Worm (Caenorhabditis elegans) whole organism, L1 larva: ENCODE results near the gene F45E1.5.

ENCODE experiments used
- C16A3.4 ChIP-seq: fragments of 150-350 bp; optimal IDR thresholded peaks from 2 replicates; lab custom pipeline; 2014; ENCODE audit warnings: missing biosample characterization, missing genetic modification characterization
- C34B4.2 ChIP-seq: sonication (generic microtip); optimal IDR thresholded peaks from 2 replicates; lab custom pipeline; 2017; ENCODE audit warnings: mild to moderate bottlenecking, missing genetic modification characterization, missing compliant biosample characterization
- F16B12.6 ChIP-seq: fragments of 150-350 bp; optimal IDR thresholded peaks from 2 replicates; lab custom pipeline; 2014; ENCODE audit warnings: missing biosample characterization, missing genetic modification characterization
- aha-1 ChIP-seq: fragments of 150-350 bp; optimal IDR thresholded peaks from 2 replicates; lab custom pipeline; 2014; ENCODE audit warnings: missing biosample characterization, missing genetic modification characterization
- alr-1 ChIP-seq: fragments of 200-800 bp; sonication (Bioruptor generic); optimal IDR thresholded peaks from 2 replicates; lab custom pipeline; 2018; ENCODE audit warnings: borderline replicate concordance, mild to moderate bottlenecking, missing genetic modification characterization, missing compliant biosample characterization
- aly-2 ChIP-seq: fragments of 150-350 bp; optimal IDR thresholded peaks from 2 replicates; lab custom pipeline; 2014; ENCODE audit warnings: missing biosample characterization, missing genetic modification characterization
- ama-1 ChIP-seq: fragments of 150-350 bp; optimal IDR thresholded peaks from 2 replicates; lab custom pipeline; 2014
- blmp-1 ChIP-seq: fragments of 150-350 bp; optimal IDR thresholded peaks from 2 replicates; lab custom pipeline; 2014; ENCODE audit warnings: missing biosample characterization, missing genetic modification characterization
- ces-1 ChIP-seq: fragments of 150-350 bp; optimal IDR thresholded peaks from 2 replicates; lab custom pipeline; 2014; ENCODE audit warnings: missing biosample characterization, missing genetic modification reagents, missing genetic modification characterization
- dpl-1 ChIP-seq, 3 experiments: fragments of 150-350 bp in 2 of 3; sonication (generic microtip) in 1 of 3; optimal IDR thresholded peaks; 2 replicates each; lab custom pipeline; 2014 to 2017; ENCODE audit warnings: missing biosample characterization in 3 of 3, missing genetic modification characterization in 3 of 3, missing genetic modification reagents in 3 of 3
- efl-1 ChIP-seq, 4 experiments: fragments of 150-350 bp; optimal IDR thresholded peaks in 3 of 4; peaks in 1 of 4; 1 replicate in 1 of 4; 2 replicates in 3 of 4; lab custom pipeline; 2014; ENCODE audit warnings: missing biosample characterization in 2 of 4, missing genetic modification characterization in 2 of 4, missing genetic modification reagents in 2 of 4
- efl-3 ChIP-seq: fragments of 200-800 bp; sonication (Bioruptor generic); optimal IDR thresholded peaks from 2 replicates; lab custom pipeline; 2018; ENCODE audit warnings: mild to moderate bottlenecking, missing genetic modification characterization, missing compliant biosample characterization
- egl-13 ChIP-seq: sonication (generic microtip); optimal IDR thresholded peaks from 2 replicates; lab custom pipeline; 2016; ENCODE audit warnings: missing genotype, missing genetic modification reagents, missing genetic modification characterization, missing compliant biosample characterization
- egl-27 ChIP-seq, 2 experiments: fragments of 150-350 bp in 1 of 2; sonication (generic microtip); optimal IDR thresholded peaks; 3 replicates each; lab custom pipeline; 2017 to 2018; ENCODE audit warnings: missing biosample characterization in 2 of 2, missing genetic modification characterization in 2 of 2, missing genetic modification reagents in 2 of 2
- fkh-8 ChIP-seq: sonication (generic microtip); optimal IDR thresholded peaks from 2 replicates; lab custom pipeline; 2016; ENCODE audit warnings: mild to moderate bottlenecking, missing genetic modification characterization, missing compliant biosample characterization
- fos-1 ChIP-seq: fragments of 150-350 bp; optimal IDR thresholded peaks from 2 replicates; lab custom pipeline; 2014; ENCODE audit warnings: missing biosample characterization, missing genetic modification characterization
- grh-1 ChIP-seq: fragments of 200-800 bp; sonication (Bioruptor generic); IDR thresholded peaks from 2 replicates; pipeline ENCODE4 v1.3.6; 2022; ENCODE audit warnings: missing genetic modification reagents, missing genetic modification characterization, missing compliant biosample characterization
- hlh-17 ChIP-seq: fragments of 200-800 bp; sonication (Bioruptor generic); optimal IDR thresholded peaks from 2 replicates; lab custom pipeline; 2018; ENCODE audit warnings: missing genetic modification characterization, mild to moderate bottlenecking, missing compliant biosample characterization, moderate library complexity, borderline replicate concordance
- jun-1 ChIP-seq: fragments of 150-350 bp; optimal IDR thresholded peaks from 2 replicates; lab custom pipeline; 2014; ENCODE audit warnings: missing biosample characterization, missing genetic modification reagents, missing genetic modification characterization
- lin-13 ChIP-seq: fragments of 150-350 bp; optimal IDR thresholded peaks from 2 replicates; lab custom pipeline; 2014; ENCODE audit warnings: missing biosample characterization, missing genetic modification reagents, missing genetic modification characterization
- lin-14 ChIP-seq: fragments of 200-800 bp; sonication (Bioruptor generic); optimal IDR thresholded peaks from 2 replicates; lab custom pipeline; 2018; ENCODE audit warnings: mild to moderate bottlenecking, missing genetic modification characterization, moderate library complexity, missing compliant biosample characterization
- lsy-2 ChIP-seq, 2 experiments: fragments of 150-350 bp; optimal IDR thresholded peaks; 2 replicates each; lab custom pipeline; 2014; ENCODE audit warnings: missing biosample characterization in 2 of 2, missing genetic modification characterization in 2 of 2
- mdl-1 ChIP-seq, 2 experiments: fragments of 150-350 bp; optimal IDR thresholded peaks; 2 replicates each; lab custom pipeline; 2014 to 2017; ENCODE audit warnings: missing biosample characterization in 2 of 2, missing genetic modification characterization in 2 of 2, inconsistent platforms in 1 of 2
- mep-1 ChIP-seq: fragments of 150-350 bp; optimal IDR thresholded peaks from 2 replicates; lab custom pipeline; 2014; ENCODE audit warnings: missing biosample characterization, missing genetic modification characterization
- nhr-11 ChIP-seq: fragments of 150-350 bp; optimal IDR thresholded peaks from 2 replicates; lab custom pipeline; 2014; ENCODE audit warnings: missing biosample characterization, missing genetic modification characterization
- nhr-19 ChIP-seq: fragments of 200-800 bp; sonication (Bioruptor generic); conservative IDR thresholded peaks from 2 replicates; pipeline ENCODE4 v1.3.6; 2022; ENCODE audit warnings: missing genetic modification characterization, missing compliant biosample characterization
- nhr-20 ChIP-seq: sonication (generic microtip); optimal IDR thresholded peaks from 2 replicates; lab custom pipeline; 2016; ENCODE audit warnings: mild to moderate bottlenecking, missing genetic modification characterization, missing compliant biosample characterization
- nhr-237 ChIP-seq: fragments of 150-350 bp; optimal IDR thresholded peaks from 2 replicates; lab custom pipeline; 2014; ENCODE audit warnings: missing biosample characterization, missing genetic modification characterization
- nhr-71 ChIP-seq: sonication (generic microtip); optimal IDR thresholded peaks from 2 replicates; lab custom pipeline; 2016; ENCODE audit warnings: mild to moderate bottlenecking, missing genetic modification characterization, moderate library complexity, missing compliant biosample characterization
- nhr-77 ChIP-seq: fragments of 150-350 bp; optimal IDR thresholded peaks from 2 replicates; lab custom pipeline; 2014; ENCODE audit warnings: missing biosample characterization, missing genetic modification characterization
- pqm-1 ChIP-seq: sonication (generic microtip); optimal IDR thresholded peaks from 3 replicates; lab custom pipeline; 2017; ENCODE audit warnings: missing biosample characterization, missing genetic modification characterization
- rnt-1 ChIP-seq: sonication (generic microtip); optimal IDR thresholded peaks from 2 replicates; lab custom pipeline; 2016; ENCODE audit warnings: mild to moderate bottlenecking, missing genetic modification characterization, moderate library complexity, missing compliant biosample characterization
- skn-1 ChIP-seq: fragments of 150-350 bp; optimal IDR thresholded peaks from 2 replicates; lab custom pipeline; 2014; ENCODE audit warnings: missing biosample characterization, missing genetic modification characterization
- snu-23 ChIP-seq: sonication (generic microtip); optimal IDR thresholded peaks from 2 replicates; lab custom pipeline; 2016; ENCODE audit warnings: missing genetic modification characterization, missing compliant biosample characterization
- sox-4 ChIP-seq: sonication (generic microtip); optimal IDR thresholded peaks from 2 replicates; lab custom pipeline; 2016; ENCODE audit warnings: missing genetic modification characterization, missing compliant biosample characterization
- swsn-7 ChIP-seq: sonication (generic microtip); optimal IDR thresholded peaks from 2 replicates; lab custom pipeline; 2016; ENCODE audit warnings: missing genetic modification characterization, missing compliant biosample characterization
- tbx-2 ChIP-seq: sonication (generic microtip); optimal IDR thresholded peaks from 2 replicates; lab custom pipeline; 2016; ENCODE audit warnings: missing genetic modification characterization, missing compliant biosample characterization
- tlp-1 ChIP-seq: fragments of 150-350 bp; optimal IDR thresholded peaks from 2 replicates; lab custom pipeline; 2014; ENCODE audit warnings: missing biosample characterization, missing genetic modification characterization
- unc-130 ChIP-seq: fragments of 150-350 bp; optimal IDR thresholded peaks from 2 replicates; lab custom pipeline; 2017; ENCODE audit warnings: missing biosample characterization, missing genetic modification characterization, inconsistent platforms
- unc-30 ChIP-seq: sonication (generic microtip); optimal IDR thresholded peaks from 2 replicates; lab custom pipeline; 2017; ENCODE audit warnings: missing biosample characterization, missing genetic modification characterization
- xbp-1 ChIP-seq: sonication (generic microtip); optimal IDR thresholded peaks from 2 replicates; lab custom pipeline; 2016; ENCODE audit warnings: missing genetic modification characterization, missing compliant biosample characterization
- ztf-11 ChIP-seq, 2 experiments: sonication (generic microtip); optimal IDR thresholded peaks; 2 replicates each; lab custom pipeline; 2016 to 2017; ENCODE audit warnings: missing genetic modification characterization in 2 of 2, missing biosample characterization in 1 of 2, missing compliant biosample characterization in 1 of 2
- ztf-4 ChIP-seq: fragments of 150-350 bp; optimal IDR thresholded peaks from 2 replicates; lab custom pipeline; 2014; ENCODE audit warnings: missing biosample characterization, missing genetic modification characterization

Gene F45E1.5

ce11 chrX:7954328-7954727, 22.2 kb upstream of the F45E1.5 start, which contains the start of gene dct-1 (continued):
- TF ChIP-seq rnt-1 (peak; percentile 94), jun-1 (tag; lab: Kevin White, UChicago) (no peak), nhr-20 (tag; lab: Kevin White, UChicago) (peak; percentile 18), ama-1 (lab: Kevin White, UChicago) (no peak), skn-1 (tag; lab: Kevin White, UChicago) (no peak), C34B4.2 (tag; lab: Kevin White, UChicago) (no peak)

ce11 chrX:7956449-7956848, 20.1 kb upstream of the F45E1.5 start:
- TF ChIP-seq fkh-8 (tag; lab: Kevin White, UChicago) = peak; percentile 23
- peak; percentile 21 for TF ChIP-seq ama-1 (lab: Kevin White, UChicago)
- TF ChIP-seq efl-1 (optimal IDR thresholded peaks at IDR 0.05; lab: Kevin White, UChicago) = no peak
- TF ChIP-seq efl-1 (GFP tag; optimal IDR thresholded peaks at IDR 0.05 in 1 of 2; lab: Kevin White, UChicago) = peak in 1 of 2 experiments; percentile 86
- peak; percentile 53 for TF ChIP-seq lin-14 (GFP tag; lab: Kevin White, UChicago)
- TF ChIP-seq egl-13 (tag; lab: Kevin White, UChicago) = no peak
- peak in 1 of 2 experiments; percentile 13 for TF ChIP-seq ztf-11 (tag; optimal IDR thresholded peaks at IDR 0.05; lab: Kevin White, UChicago)

- TF ChIP-seq ztf-11 (tag; optimal IDR thresholded peaks at IDR 0.05; lab: Kevin White, UChicago) = no peak
- TF ChIP-seq efl-1 (optimal IDR thresholded peaks at IDR 0.05; lab: Kevin White, UChicago) = no peak
- TF ChIP-seq efl-1 (GFP tag; optimal IDR thresholded peaks at IDR 0.05 in 1 of 2; lab: Kevin White, UChicago) = peak in 1 of 2 experiments; percentile 32
- TF ChIP-seq, all 84 proteins: peak for 1
Observed at ce11 chrX:7958203-7958602, 18.3 kb upstream of the F45E1.5 start, which contains the start of gene sfxn-2. sfxn-2 (minus strand) TSS chrX:7958303.

- TF ChIP-seq swsn-7 (no peak), tlp-1 (tag; lab: Kevin White, UChicago) (no peak), ztf-4 (no peak), nhr-11 (no peak), mep-1 (no peak), xbp-1 (tag; lab: Kevin White, UChicago) (no peak), lin-13 (no peak), dpl-1 (GFP tag; optimal IDR thresholded peaks at IDR 0.05; lab: Kevin White, UChicago) (no peak), tbx-2 (no peak), unc-130 (tag; lab: Kevin White, UChicago) (no peak), nhr-237 (tag; lab: Kevin White, UChicago) (no peak), efl-3 (GFP tag; lab: Kevin White, UChicago) (no peak), blmp-1 (tag; lab: Kevin White, UChicago) (no peak), pqm-1 (tag; lab: Kevin White, UChicago) (no peak), egl-27 (tag; optimal IDR thresholded peaks at IDR 0.05; lab: Kevin White, UChicago) (no peak), egl-13 (tag; lab: Kevin White, UChicago) (no peak), aly-2 (tag; lab: Kevin White, UChicago) (no peak), snu-23 (no peak), hlh-17 (GFP tag; lab: Kevin White, UChicago) (no peak), lsy-2 (tag; optimal IDR thresholded peaks at IDR 0.05; lab: Kevin White, UChicago) (no peak)
- TF ChIP-seq, all 84 proteins: peak for 0
Observed at ce11 chrX:7961623-7962022, 14.9 kb upstream of the F45E1.5 start, which contains the start of gene sem-5. sem-5 (minus strand) TSS chrX:7961723.

ce11 chrX:7962056-7962485, 14.4 kb upstream of the F45E1.5 start:
- TF ChIP-seq nhr-20 (tag; lab: Kevin White, UChicago) (peak; percentile 73), dpl-1 (GFP tag; optimal IDR thresholded peaks at IDR 0.05; lab: Kevin White, UChicago) (peak in 1 of 3 experiments; percentile 8), nhr-77 (tag; lab: Kevin White, UChicago) (peak; percentile 40), nhr-71 (tag; lab: Kevin White, UChicago) (peak; percentile 67), mdl-1 (tag; optimal IDR thresholded peaks at IDR 0.05; lab: Kevin White, UChicago) (peak in 1 of 2 experiments; percentile 38), grh-1 (0 out of 2 replicates have a peak, but pooled peaks have one; percentile 21), sox-4 (tag; lab: Kevin White, UChicago) (no peak), lin-14 (GFP tag; lab: Kevin White, UChicago) (peak; percentile 79), efl-1 (optimal IDR thresholded peaks at IDR 0.05; lab: Kevin White, UChicago) (peak in 1 of 2 experiments; percentile 46), efl-1 (GFP tag; optimal IDR thresholded peaks at IDR 0.05 in 1 of 2; lab: Kevin White, UChicago) (peak in 1 of 2 experiments; percentile 8), ces-1 (GFP tag; lab: Kevin White, UChicago) (no peak), swsn-7 (peak; percentile 17), xbp-1 (tag; lab: Kevin White, UChicago) (peak; percentile 37), fos-1 (peak; percentile 10), alr-1 (tag; lab: Kevin White, UChicago) (no peak), pqm-1 (tag; lab: Kevin White, UChicago) (peak; percentile 94), unc-30 (tag; lab: Kevin White, UChicago) (no peak), nhr-19 (GFP tag; lab: Robert Waterston, UW) (peak; percentile 24; the same call in 1 of the 2 replicates), mep-1 (peak; percentile 37), C16A3.4 (tag; lab: Kevin White, UChicago) (peak; percentile 12), F16B12.6 (tag; lab: Kevin White, UChicago) (peak; percentile 68), aha-1 (tag; lab: Kevin White, UChicago) (no peak), snu-23 (peak; percentile 72)
